Fruit fly (Drosophila melanogaster): ENCODE results near the gene Claspin.
A peak's percentile ranks its signal among the peaks of the same experiment; 100 is the strongest.

The Claspin gene

DNA sequence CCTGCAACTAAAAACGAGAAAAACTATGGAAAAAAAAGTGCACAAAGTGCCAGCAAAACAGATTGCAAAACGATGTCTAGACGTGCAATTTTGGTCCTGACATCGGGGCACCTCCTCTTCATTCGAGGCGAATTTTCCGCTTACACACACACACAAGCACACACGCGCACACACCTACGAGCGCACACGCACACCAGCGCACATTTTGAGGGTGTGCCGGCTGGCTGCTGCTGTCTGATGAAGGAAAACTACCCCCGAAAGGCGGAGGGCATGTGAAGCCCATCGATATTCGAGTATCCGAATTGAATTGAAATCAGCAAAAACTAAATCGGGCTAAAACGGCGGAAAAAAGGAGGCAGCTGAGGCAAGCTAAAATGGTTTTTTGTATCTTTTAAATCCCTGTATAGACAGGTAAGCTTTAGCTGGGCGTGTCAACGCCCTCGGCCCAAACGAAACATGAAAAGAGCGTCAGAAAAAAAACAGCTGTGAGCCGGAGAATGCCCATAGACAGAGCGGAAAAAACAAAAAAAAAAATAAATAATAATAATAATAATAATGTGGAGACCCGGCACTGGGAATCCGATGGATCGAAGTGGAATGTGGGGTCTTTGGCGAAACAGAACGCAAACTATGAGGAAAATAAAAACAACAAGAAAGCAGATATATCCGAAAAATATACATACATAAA lies 46.5 kb downstream of the Claspin start:
- TF ChIP-seq CG8119 (GFP tag; IDR thresholded peaks at IDR 0.05), result no peak
- no peak for TF ChIP-seq Lpt (GFP tag; optimal IDR thresholded peaks at IDR 0.05)
- TF ChIP-seq CG11902 (GFP tag; optimal IDR thresholded peaks at IDR 0.05), result no peak
- TF ChIP-seq Smox (GFP tag; optimal IDR thresholded peaks at IDR 0.05), result no peak
- no peak for TF ChIP-seq cyc (GFP tag; optimal IDR thresholded peaks at IDR 0.05)
- no peak for TF ChIP-seq pdm3 (GFP tag; optimal IDR thresholded peaks at IDR 0.05)
- no peak for TF ChIP-seq topi (GFP tag; optimal IDR thresholded peaks at IDR 0.05)
- no peak for TF ChIP-seq CG3919 (GFP tag; optimal IDR thresholded peaks at IDR 0.05)
- no peak for TF ChIP-seq CG10669 (GFP tag; optimal IDR thresholded peaks at IDR 0.05)
- no peak for TF ChIP-seq CG6792 (GFP tag; optimal IDR thresholded peaks at IDR 0.05)

- no peak; the same call in 1 of the 2 replicates for TF ChIP-seq CG15336 (GFP tag; IDR thresholded peaks at IDR 0.05)
- TF ChIP-seq CG6854 (GFP tag; optimal IDR thresholded peaks at IDR 0.05), result peak; percentile 12
- TF ChIP-seq CG6163 (GFP tag; IDR thresholded peaks at IDR 0.05), result 0 out of 3 replicates have a peak, but pooled peaks have one; percentile 16
- no peak for TF ChIP-seq CG3032 (tag; optimal IDR thresholded peaks at IDR 0.05)
- TF ChIP-seq vri (GFP tag; optimal IDR thresholded peaks at IDR 0.05), result no peak
- TF ChIP-seq cyc (GFP tag; optimal IDR thresholded peaks at IDR 0.05), result no peak
- peak; percentile 20 for TF ChIP-seq fkh (GFP tag; optimal IDR thresholded peaks at IDR 0.05)
- peak; percentile 52 for TF ChIP-seq Eip78C (GFP tag)
- peak in 1 of 2 experiments; percentile 15 for TF ChIP-seq ss (GFP tag; optimal IDR thresholded peaks at IDR 0.05)
- TF ChIP-seq Met (GFP tag; optimal IDR thresholded peaks at IDR 0.05), result no peak
- no peak for TF ChIP-seq Sox102F (GFP tag; optimal IDR thresholded peaks at IDR 0.05)
Observed at dm6 chr3L:4360376-4360703, 47.1 kb downstream of the Claspin start.

DNA sequence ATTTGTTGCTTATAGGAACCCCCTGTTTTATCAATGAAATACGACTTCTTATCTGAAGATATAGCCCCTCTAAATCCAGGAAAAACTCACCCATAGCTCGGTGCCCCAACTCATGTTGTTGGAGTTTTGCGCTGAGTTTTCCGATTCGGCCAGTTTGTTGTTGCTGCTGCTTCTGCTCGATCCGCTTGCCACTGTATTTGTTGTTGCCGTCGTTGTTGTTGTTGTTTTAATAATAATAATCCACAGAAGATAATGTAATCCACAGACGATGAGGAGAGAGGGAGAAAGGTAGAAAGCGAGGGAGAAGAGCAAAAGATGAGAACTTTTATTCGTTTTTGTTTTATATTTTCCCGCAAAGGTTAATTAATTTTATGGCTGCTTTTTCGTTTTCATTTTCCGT lies 49.7 kb downstream of the Claspin start:
- TF ChIP-seq CG8319 (GFP tag; optimal IDR thresholded peaks at IDR 0.05) (no peak), pdm3 (GFP tag; optimal IDR thresholded peaks at IDR 0.05) (no peak), Sox102F (GFP tag; optimal IDR thresholded peaks at IDR 0.05) (no peak), spab (GFP tag; optimal IDR thresholded peaks at IDR 0.05) (no peak), acj6 (GFP tag; optimal IDR thresholded peaks at IDR 0.05) (no peak), CG10631 (GFP tag; optimal IDR thresholded peaks at IDR 0.05) (no peak), Eip75B (GFP tag; optimal IDR thresholded peaks at IDR 0.05) (no peak), fd59A (GFP tag; optimal IDR thresholded peaks at IDR 0.05) (no peak), cyc (GFP tag; optimal IDR thresholded peaks at IDR 0.05) (no peak), topi (GFP tag; optimal IDR thresholded peaks at IDR 0.05) (no peak), CG3032 (tag; optimal IDR thresholded peaks at IDR 0.05) (no peak), CG32006 (GFP tag; optimal IDR thresholded peaks at IDR 0.05) (no peak), Smox (GFP tag; optimal IDR thresholded peaks at IDR 0.05) (no peak), esn (GFP tag; optimal IDR thresholded peaks at IDR 0.05) (no peak), CG6276 (GFP tag; optimal IDR thresholded peaks at IDR 0.05) (no peak)

DNA sequence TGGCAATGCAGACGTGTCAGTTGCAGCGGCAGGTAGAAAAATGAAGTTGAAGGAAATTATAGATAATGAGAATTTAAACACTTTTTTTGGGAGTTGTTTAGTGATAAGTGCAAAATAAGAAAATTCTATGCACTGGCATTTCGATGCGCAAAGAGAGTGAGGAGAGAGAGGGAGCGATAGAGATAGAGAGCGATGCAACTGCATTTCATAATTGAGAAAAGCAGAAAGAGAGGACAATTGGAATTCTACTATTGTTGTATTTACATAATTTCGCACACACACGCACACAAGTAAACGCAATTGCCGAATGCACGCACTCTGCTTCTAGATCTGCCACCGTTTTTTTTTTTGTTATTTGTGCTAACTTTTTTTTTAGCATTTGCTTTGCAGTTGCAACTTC lies 50.2 kb downstream of the Claspin start:
- no peak for TF ChIP-seq CG8319 (GFP tag; optimal IDR thresholded peaks at IDR 0.05)
- TF ChIP-seq CG8119 (GFP tag; IDR thresholded peaks at IDR 0.05), result 0 out of 3 replicates have a peak, but pooled peaks have one; percentile 19
- TF ChIP-seq salr (GFP tag; optimal IDR thresholded peaks at IDR 0.05), result peak in 1 of 2 experiments; percentile 33
- TF ChIP-seq Eip78C (GFP tag), result peak; percentile 8

DNA sequence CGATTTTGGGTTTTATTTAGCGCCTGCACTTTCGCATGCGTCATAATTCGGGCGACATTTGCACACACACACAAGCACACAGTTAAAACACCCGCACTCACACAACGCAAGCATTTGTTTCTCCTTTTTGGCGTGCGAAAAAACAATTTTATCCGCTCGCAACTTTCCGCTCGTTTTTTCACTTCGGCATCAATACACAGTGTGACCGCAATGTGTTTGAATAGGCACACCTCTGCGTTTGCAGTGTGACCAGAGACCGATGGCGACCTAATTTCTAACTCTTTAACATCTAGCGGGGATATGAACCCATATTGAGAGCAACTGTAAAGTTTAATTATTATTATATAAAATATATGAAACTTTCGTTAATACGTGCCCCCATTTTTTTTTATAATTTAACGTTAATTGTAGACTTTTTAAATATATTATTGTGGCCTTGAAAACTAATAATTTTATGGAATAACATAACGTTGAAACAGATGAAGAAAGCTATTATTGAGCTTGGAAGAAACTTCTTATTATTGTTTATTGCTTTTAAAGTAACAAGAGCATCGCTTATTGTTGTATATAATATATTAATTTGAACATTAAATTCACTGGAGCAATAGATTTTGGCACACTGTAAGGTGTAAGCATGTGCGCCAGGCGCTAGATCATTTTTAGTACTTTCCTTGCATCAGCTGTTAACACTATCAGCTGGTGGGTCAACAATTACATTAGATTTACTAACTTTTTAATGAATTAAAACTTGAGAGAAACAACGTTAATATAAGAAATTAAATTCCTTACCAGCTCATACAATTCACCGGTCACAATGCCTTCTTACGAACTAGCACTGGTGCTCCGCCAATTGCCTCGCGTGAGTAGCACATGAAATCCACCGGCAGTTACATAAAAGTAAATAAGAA lies 50.9 kb downstream of the Claspin start, which contains the start of the genes Cip4 and mRpS6:
Cip4 (minus strand) TSS at position 216 of the 908 bp plus-strand sequence.
mRpS6 (plus strand) TSS at position 664 of the 908 bp plus-strand sequence.
- TF ChIP-seq CG3919 (GFP tag; optimal IDR thresholded peaks at IDR 0.05) (peak; percentile 19), CG1621 (tag; optimal IDR thresholded peaks at IDR 0.05) (no peak), topi (GFP tag; optimal IDR thresholded peaks at IDR 0.05) (peak; percentile 52), CG3032 (tag; optimal IDR thresholded peaks at IDR 0.05) (peak; percentile 31), Hr4 (GFP tag; optimal IDR thresholded peaks at IDR 0.05) (peak; percentile 78), CG32006 (GFP tag; optimal IDR thresholded peaks at IDR 0.05) (peak; percentile 76), Lpt (GFP tag; optimal IDR thresholded peaks at IDR 0.05) (peak; percentile 55), pdm3 (GFP tag; optimal IDR thresholded peaks at IDR 0.05) (peak; percentile 86), CG8319 (GFP tag; optimal IDR thresholded peaks at IDR 0.05) (peak; percentile 46), CG16779 (tag; optimal IDR thresholded peaks at IDR 0.05) (peak; percentile 39), OdsH (GFP tag; optimal IDR thresholded peaks at IDR 0.05) (peak; percentile 87), acj6 (GFP tag; optimal IDR thresholded peaks at IDR 0.05) (peak; percentile 87), svp (GFP tag) (no peak), Gug (GFP tag; IDR thresholded peaks at IDR 0.05) (peak; percentile 40; the same call in 1 of the 2 replicates), CG6792 (GFP tag; optimal IDR thresholded peaks at IDR 0.05) (peak; percentile 66), spab (GFP tag; optimal IDR thresholded peaks at IDR 0.05) (no peak), net (GFP tag; optimal IDR thresholded peaks at IDR 0.05) (peak; percentile 84), Ets96B (tag; optimal IDR thresholded peaks at IDR 0.05) (no peak), salr (GFP tag; optimal IDR thresholded peaks at IDR 0.05) (peak; percentile 49 to 79), ss (GFP tag; optimal IDR thresholded peaks at IDR 0.05) (peak; percentile 1 to 48), Hr38 (GFP tag; optimal IDR thresholded peaks at IDR 0.05) (no peak)

Data from whole organism, prepupa.